Fruit fly (Drosophila melanogaster): ENCODE results near the gene CCT6.

DNA sequence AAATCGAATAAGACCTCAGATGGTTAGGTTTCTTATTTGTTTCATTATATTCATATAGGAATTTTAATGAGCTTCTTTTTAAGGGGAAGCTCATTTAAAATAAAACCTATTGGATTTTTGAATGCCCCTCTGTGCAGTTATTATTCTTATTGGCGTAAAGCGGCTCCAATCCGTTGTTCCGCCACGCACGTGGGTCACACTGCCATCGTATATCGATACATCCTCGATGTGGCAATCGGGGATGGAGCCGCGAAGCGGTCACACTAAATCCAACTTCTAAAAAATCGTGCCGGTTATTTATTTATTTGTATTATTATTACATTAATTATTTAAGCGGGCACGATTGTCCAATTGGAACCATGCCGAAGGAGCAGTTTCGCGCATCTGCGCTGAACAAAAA lies 16.3 kb downstream of the CCT6 start, which contains the start of gene Polr3A:
- TF ChIP-seq Eip93F (GFP tag; optimal IDR thresholded peaks at IDR 0.05) (no peak), Lpt (GFP tag; optimal IDR thresholded peaks at IDR 0.05) (no peak), Hr4 (GFP tag; optimal IDR thresholded peaks at IDR 0.05) (no peak), Eip75B (GFP tag; optimal IDR thresholded peaks at IDR 0.05) (no peak), CG6854 (GFP tag; optimal IDR thresholded peaks at IDR 0.05) (no peak), Gug (GFP tag; IDR thresholded peaks at IDR 0.05) (no peak), Smox (GFP tag; optimal IDR thresholded peaks at IDR 0.05) (no peak), eg (GFP tag; IDR thresholded peaks at IDR 0.05) (no peak), CG10631 (GFP tag; optimal IDR thresholded peaks at IDR 0.05) (no peak), CG11902 (GFP tag; optimal IDR thresholded peaks at IDR 0.05) (no peak)
